Fruit fly (Drosophila melanogaster): ENCODE results near the gene wupA.
A peak's percentile ranks its signal among the peaks of the same experiment; 100 is the strongest.

The wupA gene

dm6 chrX:18091159-18091676 is 25.5 kb downstream of the wupA start, which contains the start of gene scu (continued):
- TF ChIP-seq CG15514 (GFP tag; optimal IDR thresholded peaks at IDR 0.05) = peak; percentile 31
- TF ChIP-seq CG3995 (GFP tag; optimal IDR thresholded peaks at IDR 0.05) = no peak
- TF ChIP-seq Sry-β (GFP tag; optimal IDR thresholded peaks at IDR 0.05) = no peak
- TF ChIP-seq CG1647 (GFP tag; optimal IDR thresholded peaks at IDR 0.05) = no peak
- no peak for TF ChIP-seq CG15479 (GFP tag; optimal IDR thresholded peaks at IDR 0.05)
- TF ChIP-seq chm (GFP tag; IDR thresholded peaks at IDR 0.05) = no peak
- no peak for TF ChIP-seq CG34224 (GFP tag; IDR thresholded peaks at IDR 0.05; ENCODE audit: partially characterized antibody)
- no peak for TF ChIP-seq CG17802 (tag; optimal IDR thresholded peaks at IDR 0.05)
- no peak for TF ChIP-seq CG5953 (GFP tag; IDR thresholded peaks at IDR 0.05)
- TF ChIP-seq CG18262 (tag; optimal IDR thresholded peaks at IDR 0.05) = no peak
- peak; percentile 64 for TF ChIP-seq gfzf (GFP tag; optimal IDR thresholded peaks at IDR 0.05)
- no peak for TF ChIP-seq Ravus (GFP tag; IDR thresholded peaks at IDR 0.05)
- no peak for TF ChIP-seq CG6813 (GFP tag; optimal IDR thresholded peaks at IDR 0.05)
- no peak for TF ChIP-seq Usf (GFP tag; optimal IDR thresholded peaks at IDR 0.05)
- no peak for TF ChIP-seq CG12236 (GFP tag; optimal IDR thresholded peaks at IDR 0.05)
- TF ChIP-seq Hr51 (GFP tag; optimal IDR thresholded peaks at IDR 0.05) = no peak
- TF ChIP-seq Dref (GFP tag; IDR thresholded peaks at IDR 0.05) = 0 out of 2 replicates have a peak, but pooled peaks have one; percentile 27
- TF ChIP-seq eyg (GFP tag; optimal IDR thresholded peaks at IDR 0.05) = no peak
- no peak for TF ChIP-seq CG32772 (GFP tag; IDR thresholded peaks at IDR 0.05)
- TF ChIP-seq ftz-f1 (GFP tag; optimal IDR thresholded peaks at IDR 0.05) = no peak
- no peak for TF ChIP-seq jumu (GFP tag; optimal IDR thresholded peaks at IDR 0.05)
- TF ChIP-seq Sry-δ (GFP tag; optimal IDR thresholded peaks at IDR 0.05) = peak; percentile 25
- TF ChIP-seq bcd (GFP tag; optimal IDR thresholded peaks at IDR 0.05) = no peak
- TF ChIP-seq odd (GFP tag; optimal IDR thresholded peaks at IDR 0.05) = no peak
- no peak for TF ChIP-seq ash1 (GFP tag; optimal IDR thresholded peaks at IDR 0.05)
- TF ChIP-seq CG3163 (GFP tag; optimal IDR thresholded peaks at IDR 0.05) = no peak
- TF ChIP-seq caup (GFP tag; optimal IDR thresholded peaks at IDR 0.05; ENCODE audit: severe bottlenecking) = no peak
- TF ChIP-seq her (GFP tag; optimal IDR thresholded peaks at IDR 0.05) = no peak
- TF ChIP-seq chn (GFP tag; optimal IDR thresholded peaks at IDR 0.05) = no peak
- no peak for TF ChIP-seq D (optimal IDR thresholded peaks at IDR 0.05)
- TF ChIP-seq D (GFP tag; optimal IDR thresholded peaks at IDR 0.05) = no peak
- TF ChIP-seq Dad (GFP tag; optimal IDR thresholded peaks at IDR 0.05) = no peak
- TF ChIP-seq jigr1 (GFP tag; IDR thresholded peaks at IDR 0.05) = no peak; the same call in 2 of the 3 replicates
- TF ChIP-seq H2.0 (GFP tag; IDR thresholded peaks at IDR 0.05) = no peak
- TF ChIP-seq corto (GFP tag; optimal IDR thresholded peaks at IDR 0.05) = no peak
- TF ChIP-seq Adf1 (GFP tag; IDR thresholded peaks at IDR 0.05) = no peak
- TF ChIP-seq CG14441 (GFP tag; IDR thresholded peaks at IDR 0.05) = no peak
- TF ChIP-seq CG3847 (GFP tag; IDR thresholded peaks at IDR 0.05) = no peak
- no peak for TF ChIP-seq luna (GFP tag; optimal IDR thresholded peaks at IDR 0.05)
- no peak for TF ChIP-seq Scr (GFP tag; IDR thresholded peaks at IDR 0.05; ENCODE audit: partially characterized antibody)
- TF ChIP-seq Dp (GFP tag; optimal IDR thresholded peaks at IDR 0.05) = peak; percentile 46
- no peak for TF ChIP-seq CG11398 (GFP tag; optimal IDR thresholded peaks at IDR 0.05)
- no peak for TF ChIP-seq CG2116 (GFP tag; optimal IDR thresholded peaks at IDR 0.05)
- no peak for TF ChIP-seq trem (tag; optimal IDR thresholded peaks at IDR 0.05)
- TF ChIP-seq Six4 (GFP tag; optimal IDR thresholded peaks at IDR 0.05) = no peak
- no peak for TF ChIP-seq crc (GFP tag; optimal IDR thresholded peaks at IDR 0.05)
- no peak for TF ChIP-seq fu2 (GFP tag; optimal IDR thresholded peaks at IDR 0.05)
- peak; percentile 25 for TF ChIP-seq BEAF-32 (GFP tag; optimal IDR thresholded peaks at IDR 0.05)
- no peak for TF ChIP-seq CG8388 (GFP tag; optimal IDR thresholded peaks at IDR 0.05)
- no peak for TF ChIP-seq seq (GFP tag; IDR thresholded peaks at IDR 0.05)
- no peak for TF ChIP-seq pho (GFP tag; optimal IDR thresholded peaks at IDR 0.05)
